Worm (Caenorhabditis elegans) whole organism, L3 larva: Measurements from ENCODE around the gene ZK287.7.

Experiments used
- R02D3.7 ChIP-seq: fragments of 150-350 bp; optimal IDR thresholded peaks from 2 replicates; lab custom pipeline; 2014; ENCODE audit warnings: missing biosample characterization, missing genetic modification characterization
- ceh-82 ChIP-seq: fragments of 150-350 bp; optimal IDR thresholded peaks from 2 replicates; lab custom pipeline; 2014; ENCODE audit warnings: missing biosample characterization, missing genetic modification characterization
- daf-12 ChIP-seq: fragments of 150-350 bp; optimal IDR thresholded peaks from 2 replicates; lab custom pipeline; 2014; ENCODE audit warnings: missing biosample characterization, missing genetic modification reagents, missing genetic modification characterization
- elt-3 ChIP-seq, 3 experiments: fragments of 150-350 bp in 1 of 3; sonication (generic microtip) in 2 of 3; optimal IDR thresholded peaks; 2 replicates in 2 of 3; 4 replicates in 1 of 3; lab custom pipeline; 2014 to 2017; ENCODE audit warnings: missing biosample characterization in 3 of 3, missing genetic modification characterization in 3 of 3
- nhr-237 ChIP-seq: fragments of 150-350 bp; optimal IDR thresholded peaks from 2 replicates; lab custom pipeline; 2014; ENCODE audit warnings: missing biosample characterization, missing genetic modification characterization
- nhr-28 ChIP-seq: fragments of 150-350 bp; optimal IDR thresholded peaks from 2 replicates; lab custom pipeline; 2014; ENCODE audit warnings: missing biosample characterization, missing genetic modification characterization
- nhr-76 ChIP-seq: fragments of 150-350 bp; sonication (generic microtip); optimal IDR thresholded peaks from 5 replicates; lab custom pipeline; 2014; ENCODE audit warnings: missing biosample characterization, missing genetic modification characterization
- sea-2 ChIP-seq: fragments of 150-350 bp; sonication (generic microtip); optimal IDR thresholded peaks from 4 replicates; lab custom pipeline; 2014; ENCODE audit warnings: missing biosample characterization, missing genetic modification reagents, missing genetic modification characterization
- snpc-4 ChIP-seq: fragments of 150-350 bp; optimal IDR thresholded peaks from 2 replicates; lab custom pipeline; 2014; ENCODE audit warnings: missing biosample characterization, missing genetic modification characterization

ce11 chrV:9733920-9734454 is 41.1 kb downstream of the ZK287.7 start, which contains the start of gene cal-7:
- TF ChIP-seq elt-3 (tag; optimal IDR thresholded peaks at IDR 0.05; lab: Kevin White, UChicago) (no peak), snpc-4 (tag; lab: Kevin White, UChicago) (no peak), ceh-82 (no peak), nhr-76 (tag; lab: Kevin White, UChicago) (no peak), nhr-237 (tag; lab: Kevin White, UChicago) (no peak), R02D3.7 (tag; lab: Kevin White, UChicago) (no peak), daf-12 (no peak), sea-2 (no peak), nhr-28 (tag; lab: Kevin White, UChicago) (no peak)
